Worm (Caenorhabditis elegans): ENCODE measurements around the gene abu-13.

The abu-13 gene

ce11 chrIII:6946382-6946781 is 684 bp upstream of the abu-13 start, which contains the start of gene let-711:
Gene let-711, plus strand, starts transcription at chrIII:6946718.
- TF ChIP-seq T20F7.1 (GFP tag; optimal IDR thresholded peaks at IDR 0.05) (peak; percentile 95), mxl-3 (GFP tag; optimal IDR thresholded peaks at IDR 0.05) (no peak), ceh-20 (GFP tag; IDR thresholded peaks at IDR 0.05) (no peak), mes-2 (tag; optimal IDR thresholded peaks at IDR 0.05; ENCODE audit: poor library complexity, severe bottlenecking) (peak; percentile 28), nhr-28 (tag; optimal IDR thresholded peaks at IDR 0.05) (no peak), hlh-30 (tag; optimal IDR thresholded peaks at IDR 0.05; ENCODE audit: insufficient read depth) (peak; percentile 4), zip-11 (GFP tag; IDR thresholded peaks at IDR 0.05) (no peak), daf-16 (GFP tag; optimal IDR thresholded peaks at IDR 0.05) (no peak), daf-16 (tag; optimal IDR thresholded peaks at IDR 0.05) (peak; percentile 18), tra-1 (GFP tag; IDR thresholded peaks at IDR 0.05) (no peak), cey-2 (tag; optimal IDR thresholded peaks at IDR 0.05; ENCODE audit: borderline replicate concordance, insufficient read depth) (no peak), daf-12 (tag; optimal IDR thresholded peaks at IDR 0.05) (no peak), lsy-2 (tag; optimal IDR thresholded peaks at IDR 0.05) (peak in 1 of 2 experiments; percentile 27), Y48G9A.11 (GFP tag; IDR thresholded peaks at IDR 0.05) (peak; percentile 97), aha-1 (tag) (peak; percentile 56)

ce11 chrIII:6945319-6945718 is 379 bp downstream of the abu-13 start:
- TF ChIP-seq set-16 (GFP tag; IDR thresholded peaks at IDR 0.05) (peak; percentile 65), egl-43 (GFP tag; IDR thresholded peaks at IDR 0.05) (0 out of 2 replicates have a peak, but pooled peaks have one; percentile 23), D1046.2 (GFP tag; IDR thresholded peaks at IDR 0.05) (no peak)

- TF ChIP-seq ztf-11 (tag; optimal IDR thresholded peaks at IDR 0.05) (no peak), F44E2.7 (GFP tag; IDR thresholded peaks at IDR 0.05) (no peak), Y48G9A.11 (GFP tag; IDR thresholded peaks at IDR 0.05) (no peak), Y75B8A.6 (GFP tag; IDR thresholded peaks at IDR 0.05) (no peak), daf-16 (GFP tag; optimal IDR thresholded peaks at IDR 0.05) (no peak), daf-16 (tag; optimal IDR thresholded peaks at IDR 0.05) (peak; percentile 28)
These were observed 6.2 kb downstream of the abu-13 start, which contains the start of gene F57B9.3 for ce11 chrIII:6939523-6939922. Gene F57B9.3, plus strand, starts transcription at chrIII:6939823.

- TF ChIP-seq Y105C5A.15 (GFP tag; IDR thresholded peaks at IDR 0.05) (no peak), nhr-6 (tag; optimal IDR thresholded peaks at IDR 0.05) (no peak), hif-1 (tag; optimal IDR thresholded peaks at IDR 0.05) (peak in 1 of 2 experiments; percentile 97), aly-2 (tag; optimal IDR thresholded peaks at IDR 0.05) (no peak), dve-1 (tag; optimal IDR thresholded peaks at IDR 0.05; ENCODE audit: insufficient read depth) (peak; percentile 34), aha-1 (tag) (peak; percentile 99), ceh-44 (GFP tag; IDR thresholded peaks at IDR 0.05) (no peak)
These were observed 10.3 kb downstream of the abu-13 start, which contains the start of the genes F57B9.8 and coq-2 for ce11 chrIII:6935269-6936017. Gene F57B9.8, minus strand, starts transcription at chrIII:6935319. Gene coq-2, plus strand, starts transcription at chrIII:6935967.

- no peak for TF ChIP-seq nhr-77 (tag; optimal IDR thresholded peaks at IDR 0.05)
- no peak for TF ChIP-seq nhr-10 (tag; optimal IDR thresholded peaks at IDR 0.05)
- no peak for TF ChIP-seq aly-2 (tag; optimal IDR thresholded peaks at IDR 0.05)
- TF ChIP-seq Y5F2A.4 (GFP tag; optimal IDR thresholded peaks at IDR 0.05) = no peak
- peak; percentile 34 for TF ChIP-seq F49E8.2 (tag; optimal IDR thresholded peaks at IDR 0.05; ENCODE audit: borderline replicate concordance)
- peak; percentile 8 for TF ChIP-seq duxl-1 (tag; optimal IDR thresholded peaks at IDR 0.05; ENCODE audit: poor library complexity)
- no peak for TF ChIP-seq daf-12 (tag; optimal IDR thresholded peaks at IDR 0.05)
- no peak for TF ChIP-seq lin-29 (GFP tag; IDR thresholded peaks at IDR 0.05)
- TF ChIP-seq ceh-32 (tag; optimal IDR thresholded peaks at IDR 0.05; ENCODE audit: poor library complexity) = no peak
- 0 out of 4 replicates have a peak, but pooled peaks of 1 of the 2 experiments have one; percentile 10 for TF ChIP-seq madf-5 (GFP tag; IDR thresholded peaks at IDR 0.05)
- TF ChIP-seq lin-38 (GFP tag; IDR thresholded peaks at IDR 0.05) = peak; percentile 58
- peak; percentile 51; the same call in 1 of the 2 replicates for TF ChIP-seq snpc-1.2 (GFP tag; IDR thresholded peaks at IDR 0.05)
- no peak for TF ChIP-seq unc-62 (GFP tag; optimal IDR thresholded peaks at IDR 0.05 in 1 of 2)
- no peak for TF ChIP-seq unc-62 (tag; optimal IDR thresholded peaks at IDR 0.05)
- TF ChIP-seq nhr-76 (tag; optimal IDR thresholded peaks at IDR 0.05) = no peak
- TF ChIP-seq lim-7 (GFP tag; IDR thresholded peaks at IDR 0.05) = no peak
- TF ChIP-seq Y105C5A.15 (GFP tag; IDR thresholded peaks at IDR 0.05) = 0 out of 2 replicates have a peak, but pooled peaks have one; percentile 9
- peak; percentile 36 for TF ChIP-seq mes-2 (tag; optimal IDR thresholded peaks at IDR 0.05; ENCODE audit: poor library complexity, severe bottlenecking)
These were observed 13.8 kb downstream of the abu-13 start, which contains the start of gene byn-1 for ce11 chrIII:6931896-6932295. Gene byn-1, plus strand, starts transcription at chrIII:6932001.

Measured in whole organism, L4 larva.